Worm (Caenorhabditis elegans): ENCODE data around the gene ZK856.18.

ZK856.18 gene

ce11 chrV:10178166-10178565 lies 7.6 kb downstream of the ZK856.18 start:
- TF ChIP-seq T20F7.1 (GFP tag; optimal IDR thresholded peaks at IDR 0.05), result peak; percentile 51
- no peak for TF ChIP-seq nhr-10 (tag; optimal IDR thresholded peaks at IDR 0.05)
- peak; percentile 17 for TF ChIP-seq unc-130 (GFP tag; optimal IDR thresholded peaks at IDR 0.05)
- 0 out of 2 replicates have a peak, but pooled peaks have one; percentile 25 for TF ChIP-seq egl-43 (GFP tag; IDR thresholded peaks at IDR 0.05)
- peak; percentile 32 for TF ChIP-seq zag-1 (tag; optimal IDR thresholded peaks at IDR 0.05)
- peak; percentile 14 for TF ChIP-seq spr-1 (tag; optimal IDR thresholded peaks at IDR 0.05)
- no peak for TF ChIP-seq zip-11 (GFP tag; IDR thresholded peaks at IDR 0.05)
- TF ChIP-seq dve-1 (tag; optimal IDR thresholded peaks at IDR 0.05; ENCODE audit: insufficient read depth), result peak; percentile 60
- peak; percentile 64 for TF ChIP-seq hlh-30 (tag; optimal IDR thresholded peaks at IDR 0.05; ENCODE audit: insufficient read depth)
- peak; percentile 27 for TF ChIP-seq dpl-1 (GFP tag; optimal IDR thresholded peaks at IDR 0.05)
- TF ChIP-seq lsy-2 (tag; optimal IDR thresholded peaks at IDR 0.05), result peak in 1 of 2 experiments; percentile 64
- TF ChIP-seq mep-1 (tag; optimal IDR thresholded peaks at IDR 0.05), result peak; percentile 63
- peak; percentile 33 for TF ChIP-seq nhr-11 (tag; optimal IDR thresholded peaks at IDR 0.05)
- TF ChIP-seq mes-2 (tag; optimal IDR thresholded peaks at IDR 0.05; ENCODE audit: poor library complexity, severe bottlenecking), result peak; percentile 38
- peak; percentile 63 for TF ChIP-seq rbr-2 (tag; optimal IDR thresholded peaks at IDR 0.05)
- TF ChIP-seq hlh-11 (tag; optimal IDR thresholded peaks at IDR 0.05), result peak; percentile 59
- no peak for TF ChIP-seq attf-4 (tag; optimal IDR thresholded peaks at IDR 0.05)
- TF ChIP-seq daf-16 (GFP tag; optimal IDR thresholded peaks at IDR 0.05), result no peak
- TF ChIP-seq daf-16 (tag; optimal IDR thresholded peaks at IDR 0.05), result peak; percentile 12
- TF ChIP-seq fkh-10 (GFP tag; optimal IDR thresholded peaks at IDR 0.05), result peak; percentile 53
- no peak for TF ChIP-seq lin-29 (GFP tag; IDR thresholded peaks at IDR 0.05)
- TF ChIP-seq madf-5 (GFP tag; IDR thresholded peaks at IDR 0.05), result no peak
- no peak for TF ChIP-seq ZK546.5 (tag; optimal IDR thresholded peaks at IDR 0.05)
- TF ChIP-seq F44E2.7 (GFP tag; IDR thresholded peaks at IDR 0.05), result no peak
- TF ChIP-seq mxl-3 (GFP tag; optimal IDR thresholded peaks at IDR 0.05), result peak; percentile 24
- 0 out of 2 replicates have a peak, but pooled peaks have one; percentile 22 for TF ChIP-seq ctbp-1 (GFP tag; IDR thresholded peaks at IDR 0.05)
- TF ChIP-seq dmd-6 (GFP tag; IDR thresholded peaks at IDR 0.05), result peak; percentile 16; the same call in 1 of the 2 replicates
- TF ChIP-seq lin-38 (GFP tag; IDR thresholded peaks at IDR 0.05), result peak; percentile 93
- peak; percentile 40 for TF ChIP-seq nhr-28 (tag; optimal IDR thresholded peaks at IDR 0.05)
- TF ChIP-seq snpc-4 (tag; optimal IDR thresholded peaks at IDR 0.05), result no peak
- peak in 1 of 2 experiments; percentile 72 for TF ChIP-seq hif-1 (tag; optimal IDR thresholded peaks at IDR 0.05)
- TF ChIP-seq nhr-6 (tag; optimal IDR thresholded peaks at IDR 0.05), result no peak
- no peak for TF ChIP-seq ceh-44 (GFP tag; IDR thresholded peaks at IDR 0.05)
- peak in 1 of 2 experiments; percentile 17 for TF ChIP-seq mdl-1 (tag; optimal IDR thresholded peaks at IDR 0.05)

DNA sequence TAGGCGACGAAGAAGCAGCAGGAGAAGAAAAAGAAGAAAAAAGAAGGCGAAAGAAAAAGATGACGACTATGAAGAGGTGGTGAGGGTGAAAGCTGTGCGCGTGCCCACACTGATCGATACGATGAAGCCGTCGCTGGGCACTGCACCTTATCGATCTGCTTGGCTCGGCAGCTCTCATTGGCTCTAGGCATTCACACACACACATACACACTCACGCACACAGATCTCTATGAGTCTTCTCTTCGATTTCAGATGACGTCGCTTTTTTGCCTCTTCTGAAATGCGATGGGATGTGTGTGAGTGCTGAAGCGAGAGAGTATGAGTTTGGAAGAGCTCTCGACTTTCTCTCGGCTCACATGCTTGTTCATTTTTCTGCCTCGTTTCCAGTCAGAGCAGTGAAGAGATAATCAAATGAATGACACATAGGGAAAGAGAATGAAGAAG lies 11.2 kb downstream of the ZK856.18 start:
- peak; percentile 62 to 85 for TF ChIP-seq lsy-2 (tag; optimal IDR thresholded peaks at IDR 0.05)
- TF ChIP-seq F37D6.2 (tag; optimal IDR thresholded peaks at IDR 0.05), result peak; percentile 84
- no peak for TF ChIP-seq ZK546.5 (tag; optimal IDR thresholded peaks at IDR 0.05)
- no peak for TF ChIP-seq snpc-1.2 (GFP tag; IDR thresholded peaks at IDR 0.05)
- TF ChIP-seq ceh-28 (tag; optimal IDR thresholded peaks at IDR 0.05), result peak; percentile 78
- TF ChIP-seq dmd-9 (GFP tag; IDR thresholded peaks at IDR 0.05), result no peak
- TF ChIP-seq Y75B8A.6 (GFP tag; IDR thresholded peaks at IDR 0.05), result no peak
- TF ChIP-seq dpl-1 (GFP tag; optimal IDR thresholded peaks at IDR 0.05), result no peak
- TF ChIP-seq lim-7 (GFP tag; IDR thresholded peaks at IDR 0.05), result no peak
- TF ChIP-seq T26A8.4 (GFP tag; IDR thresholded peaks at IDR 0.05), result no peak
- TF ChIP-seq nhr-28 (tag; optimal IDR thresholded peaks at IDR 0.05), result no peak
- no peak for TF ChIP-seq egl-27 (tag; optimal IDR thresholded peaks at IDR 0.05)
- TF ChIP-seq F10B5.3 (tag; optimal IDR thresholded peaks at IDR 0.05), result no peak
- no peak for TF ChIP-seq pha-4 (GFP tag; IDR thresholded peaks at IDR 0.05)
- TF ChIP-seq pha-4 (tag; optimal IDR thresholded peaks at IDR 0.05), result no peak
- no peak for TF ChIP-seq fos-1 (tag; optimal IDR thresholded peaks at IDR 0.05)
- peak; percentile 47; the same call in 1 of the 2 replicates for TF ChIP-seq lin-38 (GFP tag; IDR thresholded peaks at IDR 0.05)
- TF ChIP-seq F44E2.7 (GFP tag; IDR thresholded peaks at IDR 0.05), result no peak
- TF ChIP-seq nhr-111 (GFP tag; optimal IDR thresholded peaks at IDR 0.05), result no peak
- TF ChIP-seq Y105C5A.15 (GFP tag; IDR thresholded peaks at IDR 0.05), result no peak
- no peak for TF ChIP-seq sdz-12 (GFP tag; optimal IDR thresholded peaks at IDR 0.05)
- TF ChIP-seq set-16 (GFP tag; IDR thresholded peaks at IDR 0.05), result peak; percentile 81
- no peak for TF ChIP-seq madf-9 (GFP tag; conservative IDR thresholded peaks at IDR 0.05)
- TF ChIP-seq mxl-2 (GFP tag; conservative IDR thresholded peaks at IDR 0.05), result no peak

All from whole organism, L4 larva.